Worm (Caenorhabditis elegans) whole organism, L3 larva: ENCODE data around the gene cpr-5.

Source experiments
- R02D3.7 ChIP-seq: fragments of 150-350 bp; optimal IDR thresholded peaks from 2 replicates; lab custom pipeline; 2014; ENCODE audit warnings: missing biosample characterization, missing genetic modification characterization
- ZK546.5 ChIP-seq: sonication (generic microtip); optimal IDR thresholded peaks from 2 replicates; lab custom pipeline; 2017; ENCODE audit warnings: missing biosample characterization, missing genetic modification characterization
- aly-2 ChIP-seq: fragments of 150-350 bp; optimal IDR thresholded peaks from 2 replicates; lab custom pipeline; 2014; ENCODE audit warnings: missing biosample characterization, missing genetic modification characterization
- ama-1 ChIP-seq: fragments of 150-350 bp; optimal IDR thresholded peaks from 2 replicates; lab custom pipeline; 2018
- ceh-28 ChIP-seq: fragments of 150-350 bp; optimal IDR thresholded peaks from 2 replicates; lab custom pipeline; 2014; ENCODE audit warnings: missing biosample characterization, missing genetic modification reagents, missing genetic modification characterization
- ceh-82 ChIP-seq: fragments of 150-350 bp; optimal IDR thresholded peaks from 2 replicates; lab custom pipeline; 2014; ENCODE audit warnings: missing biosample characterization, missing genetic modification characterization
- ceh-9 ChIP-seq: sonication (generic microtip); optimal IDR thresholded peaks from 2 replicates; lab custom pipeline; 2018; ENCODE audit warnings: missing biosample characterization, missing genetic modification characterization
- daf-12 ChIP-seq: fragments of 150-350 bp; optimal IDR thresholded peaks from 2 replicates; lab custom pipeline; 2014; ENCODE audit warnings: missing biosample characterization, missing genetic modification reagents, missing genetic modification characterization
- egl-27 ChIP-seq: sonication (generic microtip); optimal IDR thresholded peaks from 4 replicates; lab custom pipeline; 2017; ENCODE audit warnings: missing biosample characterization, missing genetic modification reagents, missing genetic modification characterization
- egl-5 ChIP-seq: fragments of 150-350 bp; optimal IDR thresholded peaks from 2 replicates; lab custom pipeline; 2017; ENCODE audit warnings: missing biosample characterization, missing genetic modification reagents, missing genetic modification characterization, inconsistent platforms
- elt-1 ChIP-seq: fragments of 150-350 bp; optimal IDR thresholded peaks from 2 replicates; lab custom pipeline; 2014; ENCODE audit warnings: missing biosample characterization, missing genetic modification characterization
- elt-2 ChIP-seq: sonication (generic microtip); optimal IDR thresholded peaks from 2 replicates; lab custom pipeline; 2016; ENCODE audit warnings: missing genetic modification reagents, mild to moderate bottlenecking, missing genetic modification characterization, missing compliant biosample characterization
- elt-3 ChIP-seq, 3 experiments: fragments of 150-350 bp in 1 of 3; sonication (generic microtip) in 2 of 3; optimal IDR thresholded peaks; 2 replicates in 2 of 3; 4 replicates in 1 of 3; lab custom pipeline; 2014 to 2017; ENCODE audit warnings: missing biosample characterization in 3 of 3, missing genetic modification characterization in 3 of 3
- fkh-10 ChIP-seq: sonication (generic microtip); optimal IDR thresholded peaks from 2 replicates; lab custom pipeline; 2017; ENCODE audit warnings: missing biosample characterization, missing genetic modification reagents, missing genetic modification characterization
- fkh-2 ChIP-seq: fragments of 150-350 bp; optimal IDR thresholded peaks from 2 replicates; lab custom pipeline; 2014; ENCODE audit warnings: missing biosample characterization, missing genetic modification reagents, missing genetic modification characterization
- fos-1 ChIP-seq: fragments of 150-350 bp; optimal IDR thresholded peaks from 2 replicates; lab custom pipeline; 2014; ENCODE audit warnings: missing biosample characterization, missing genetic modification characterization
- hmg-11 ChIP-seq: sonication (generic microtip); optimal IDR thresholded peaks from 2 replicates; lab custom pipeline; 2016; ENCODE audit warnings: missing genetic modification characterization, missing compliant biosample characterization
- lin-15B ChIP-seq: fragments of 150-350 bp; optimal IDR thresholded peaks from 2 replicates; lab custom pipeline; 2014; ENCODE audit warnings: missing biosample characterization, missing genetic modification characterization
- lin-39 ChIP-seq: fragments of 150-350 bp; optimal IDR thresholded peaks from 2 replicates; lab custom pipeline; 2018; ENCODE audit warnings: missing biosample characterization, missing genetic modification reagents, missing genetic modification characterization
- lsy-12 ChIP-seq: sonication (generic microtip); optimal IDR thresholded peaks from 2 replicates; lab custom pipeline; 2016; ENCODE audit warnings: mild to moderate bottlenecking, missing genetic modification characterization, missing compliant biosample characterization
- nfya-1 ChIP-seq: sonication (generic microtip); optimal IDR thresholded peaks from 2 replicates; lab custom pipeline; 2017; ENCODE audit warnings: missing genetic modification characterization, mild to moderate bottlenecking, missing compliant biosample characterization, antibody characterized with exemption, moderate library complexity; ENCODE audit not compliant: insufficient read depth
- nhr-11 ChIP-seq: fragments of 150-350 bp; optimal IDR thresholded peaks from 2 replicates; lab custom pipeline; 2014; ENCODE audit warnings: missing biosample characterization, missing genetic modification characterization
- nhr-12 ChIP-seq: fragments of 150-350 bp; optimal IDR thresholded peaks from 2 replicates; lab custom pipeline; 2014; ENCODE audit warnings: missing biosample characterization, missing genetic modification characterization
- nhr-23 ChIP-seq: fragments of 150-350 bp; optimal IDR thresholded peaks from 2 replicates; lab custom pipeline; 2014; ENCODE audit warnings: missing biosample characterization, missing genetic modification reagents, missing genetic modification characterization
- nhr-25 ChIP-seq: sonication (generic microtip); optimal IDR thresholded peaks from 2 replicates; lab custom pipeline; 2017; ENCODE audit warnings: missing biosample characterization, missing genetic modification characterization
- nhr-28 ChIP-seq: fragments of 150-350 bp; optimal IDR thresholded peaks from 2 replicates; lab custom pipeline; 2014; ENCODE audit warnings: missing biosample characterization, missing genetic modification characterization
- nhr-43 ChIP-seq: sonication (generic microtip); optimal IDR thresholded peaks from 2 replicates; lab custom pipeline; 2016; ENCODE audit warnings: mild to moderate bottlenecking, missing genetic modification characterization, missing compliant biosample characterization; ENCODE audit not compliant: poor library complexity, severe bottlenecking
- nhr-67 ChIP-seq: fragments of 150-350 bp; optimal IDR thresholded peaks from 2 replicates; lab custom pipeline; 2014; ENCODE audit warnings: missing biosample characterization, missing genetic modification characterization
- nhr-76 ChIP-seq: fragments of 150-350 bp; sonication (generic microtip); optimal IDR thresholded peaks from 5 replicates; lab custom pipeline; 2014; ENCODE audit warnings: missing biosample characterization, missing genetic modification characterization
- nhr-77 ChIP-seq: fragments of 150-350 bp; optimal IDR thresholded peaks from 2 replicates; lab custom pipeline; 2014; ENCODE audit warnings: missing biosample characterization, missing genetic modification characterization
- pha-4 ChIP-seq: fragments of 150-350 bp; optimal IDR thresholded peaks from 2 replicates; lab custom pipeline; 2014; ENCODE audit warnings: missing biosample characterization, missing genetic modification reagents, missing genetic modification characterization
- pqm-1 ChIP-seq: fragments of 150-350 bp; optimal IDR thresholded peaks from 2 replicates; lab custom pipeline; 2017; ENCODE audit warnings: missing biosample characterization, missing genetic modification characterization, inconsistent platforms
- sea-2 ChIP-seq: fragments of 150-350 bp; sonication (generic microtip); optimal IDR thresholded peaks from 4 replicates; lab custom pipeline; 2014; ENCODE audit warnings: missing biosample characterization, missing genetic modification reagents, missing genetic modification characterization
- skn-1 ChIP-seq: fragments of 150-350 bp; optimal IDR thresholded peaks from 2 replicates; lab custom pipeline; 2014; ENCODE audit warnings: missing biosample characterization, missing genetic modification characterization
- tbx-2 ChIP-seq: sonication (generic microtip); optimal IDR thresholded peaks from 2 replicates; lab custom pipeline; 2016; ENCODE audit warnings: mild to moderate bottlenecking, missing genetic modification characterization, missing compliant biosample characterization
- unc-39 ChIP-seq: sonication (generic microtip); optimal IDR thresholded peaks from 4 replicates; lab custom pipeline; 2017; ENCODE audit warnings: missing biosample characterization, missing genetic modification characterization
- zag-1 ChIP-seq: fragments of 150-350 bp; optimal IDR thresholded peaks from 2 replicates; lab custom pipeline; 2014; ENCODE audit warnings: missing biosample characterization, missing genetic modification characterization
- ztf-11 ChIP-seq: fragments of 150-350 bp; optimal IDR thresholded peaks from 2 replicates; lab custom pipeline; 2014; ENCODE audit warnings: missing biosample characterization, missing genetic modification characterization
- ztf-4 ChIP-seq: fragments of 150-350 bp; optimal IDR thresholded peaks from 2 replicates; lab custom pipeline; 2014; ENCODE audit warnings: missing biosample characterization, missing genetic modification characterization

The cpr-5 gene

ce11 chrV:1112180-1112579 is 21.7 kb downstream of the cpr-5 start:
- TF ChIP-seq unc-39 (no peak), sea-2 (GFP tag; lab: Kevin White, UChicago) (no peak), nhr-77 (tag; lab: Kevin White, UChicago) (no peak), ztf-11 (tag; lab: Kevin White, UChicago) (no peak), skn-1 (no peak), ama-1 (no peak), pqm-1 (no peak), elt-2 (tag; lab: Kevin White, UChicago) (no peak), zag-1 (tag; lab: Kevin White, UChicago) (no peak), nhr-28 (tag; lab: Kevin White, UChicago) (no peak), ztf-4 (tag; lab: Kevin White, UChicago) (no peak), pha-4 (tag; lab: Kevin White, UChicago) (no peak), fos-1 (tag; lab: Kevin White, UChicago) (no peak), nhr-25 (tag; lab: Kevin White, UChicago) (no peak), fkh-10 (GFP tag; lab: Kevin White, UChicago) (no peak)

ce11 chrV:1102569-1102968 is 31.3 kb downstream of the cpr-5 start:
- TF ChIP-seq skn-1 (no peak), ZK546.5 (tag; lab: Kevin White, UChicago) (no peak), ceh-28 (tag; lab: Kevin White, UChicago) (no peak), pqm-1 (no peak), elt-3 (tag; optimal IDR thresholded peaks at IDR 0.05; lab: Kevin White, UChicago) (no peak), zag-1 (tag; lab: Kevin White, UChicago) (no peak), egl-5 (no peak), nhr-67 (tag; lab: Kevin White, UChicago) (no peak), R02D3.7 (tag; lab: Kevin White, UChicago) (no peak), elt-2 (tag; lab: Kevin White, UChicago) (no peak), nhr-12 (tag; lab: Kevin White, UChicago) (no peak)

ce11 chrV:1100280-1100679 is 33.6 kb downstream of the cpr-5 start, which contains the start of gene Y50D4B.2:
Y50D4B.2 (plus strand) TSS chrV:1100580.
- no peak for TF ChIP-seq nhr-11 (tag; lab: Kevin White, UChicago)
- TF ChIP-seq nhr-23 (tag; lab: Kevin White, UChicago) = no peak
- TF ChIP-seq nhr-43 (tag; lab: Kevin White, UChicago) = no peak
- TF ChIP-seq nfya-1 (tag; lab: Kevin White, UChicago) = no peak
- TF ChIP-seq unc-39 = no peak
- TF ChIP-seq ztf-4 (tag; lab: Kevin White, UChicago) = no peak
- no peak for TF ChIP-seq ceh-82 (tag; lab: Kevin White, UChicago)
- no peak for TF ChIP-seq fkh-10 (GFP tag; lab: Kevin White, UChicago)
- no peak for TF ChIP-seq aly-2 (tag; lab: Kevin White, UChicago)
- no peak for TF ChIP-seq egl-27 (tag; lab: Kevin White, UChicago)

ce11 chrV:1092359-1092758 is 41.5 kb downstream of the cpr-5 start, which contains the start of gene Y50D4B.4:
Y50D4B.4 (plus strand) TSS chrV:1092659.
- TF ChIP-seq nhr-43 (tag; lab: Kevin White, UChicago) (no peak), lin-39 (tag; lab: Kevin White, UChicago) (no peak), elt-1 (tag; lab: Kevin White, UChicago) (no peak), nhr-25 (tag; lab: Kevin White, UChicago) (no peak), nhr-76 (tag; lab: Kevin White, UChicago) (no peak), nhr-28 (tag; lab: Kevin White, UChicago) (no peak), fkh-2 (tag; lab: Kevin White, UChicago) (no peak), pha-4 (tag; lab: Kevin White, UChicago) (no peak), egl-27 (tag; lab: Kevin White, UChicago) (no peak), fkh-10 (GFP tag; lab: Kevin White, UChicago) (no peak), ztf-4 (tag; lab: Kevin White, UChicago) (no peak), nhr-11 (tag; lab: Kevin White, UChicago) (no peak)

ce11 chrV:1087983-1088382 is 45.9 kb downstream of the cpr-5 start, which contains the start of gene clec-203:
clec-203 (plus strand) TSS chrV:1088283.
- TF ChIP-seq daf-12 (tag; lab: Kevin White, UChicago) = no peak
- no peak for TF ChIP-seq hmg-11 (tag; lab: Kevin White, UChicago)
- no peak for TF ChIP-seq ztf-4 (tag; lab: Kevin White, UChicago)
- TF ChIP-seq nhr-11 (tag; lab: Kevin White, UChicago) = no peak
- no peak for TF ChIP-seq unc-39
- no peak for TF ChIP-seq tbx-2 (tag; lab: Kevin White, UChicago)
- TF ChIP-seq nhr-25 (tag; lab: Kevin White, UChicago) = no peak
- TF ChIP-seq ceh-9 (tag; lab: Kevin White, UChicago) = no peak
- no peak for TF ChIP-seq nfya-1 (tag; lab: Kevin White, UChicago)
- TF ChIP-seq lin-15B (tag; lab: Kevin White, UChicago) = no peak
- no peak for TF ChIP-seq nhr-77 (tag; lab: Kevin White, UChicago)
- TF ChIP-seq nhr-43 (tag; lab: Kevin White, UChicago) = no peak
- TF ChIP-seq lsy-12 (tag; lab: Kevin White, UChicago) = no peak
